Worm (Caenorhabditis elegans) whole organism, L1 larva: ENCODE results near the gene T13C5.3.

Experiments
- C04F5.9 ChIP-seq: sonication (generic microtip); optimal IDR thresholded peaks from 2 replicates; lab custom pipeline; 2016; ENCODE audit warnings: missing genetic modification characterization, missing compliant biosample characterization
- aha-1 ChIP-seq: fragments of 150-350 bp; optimal IDR thresholded peaks from 2 replicates; lab custom pipeline; 2014; ENCODE audit warnings: missing biosample characterization, missing genetic modification characterization
- alr-1 ChIP-seq: fragments of 200-800 bp; sonication (Bioruptor generic); optimal IDR thresholded peaks from 2 replicates; lab custom pipeline; 2018; ENCODE audit warnings: borderline replicate concordance, mild to moderate bottlenecking, missing genetic modification characterization, missing compliant biosample characterization
- ama-1 ChIP-seq: fragments of 150-350 bp; optimal IDR thresholded peaks from 2 replicates; lab custom pipeline; 2014
- blmp-1 ChIP-seq: fragments of 150-350 bp; optimal IDR thresholded peaks from 2 replicates; lab custom pipeline; 2014; ENCODE audit warnings: missing biosample characterization, missing genetic modification characterization
- ceh-82 ChIP-seq, 3 experiments: fragments of 150-350 bp in 1 of 3; sonication (generic microtip) in 2 of 3; optimal IDR thresholded peaks; 2 replicates each; lab custom pipeline; 2014 to 2017; ENCODE audit warnings: missing biosample characterization in 3 of 3, missing genetic modification characterization in 3 of 3
- efl-1 ChIP-seq, 4 experiments: fragments of 150-350 bp; optimal IDR thresholded peaks in 3 of 4; peaks in 1 of 4; 1 replicate in 1 of 4; 2 replicates in 3 of 4; lab custom pipeline; 2014; ENCODE audit warnings: missing biosample characterization in 2 of 4, missing genetic modification characterization in 2 of 4, missing genetic modification reagents in 2 of 4
- efl-3 ChIP-seq: fragments of 200-800 bp; sonication (Bioruptor generic); optimal IDR thresholded peaks from 2 replicates; lab custom pipeline; 2018; ENCODE audit warnings: mild to moderate bottlenecking, missing genetic modification characterization, missing compliant biosample characterization
- egl-13 ChIP-seq: sonication (generic microtip); optimal IDR thresholded peaks from 2 replicates; lab custom pipeline; 2016; ENCODE audit warnings: missing genotype, missing genetic modification reagents, missing genetic modification characterization, missing compliant biosample characterization
- egl-27 ChIP-seq, 2 experiments: fragments of 150-350 bp in 1 of 2; sonication (generic microtip); optimal IDR thresholded peaks; 3 replicates each; lab custom pipeline; 2017 to 2018; ENCODE audit warnings: missing biosample characterization in 2 of 2, missing genetic modification characterization in 2 of 2, missing genetic modification reagents in 2 of 2
- elt-3 ChIP-seq, 6 experiments: fragments of 150-350 bp in 1 of 6; sonication (generic microtip); optimal IDR thresholded peaks; 2 replicates each; lab custom pipeline; 2017 to 2018; ENCODE audit warnings: missing biosample characterization in 6 of 6, missing genetic modification characterization in 6 of 6, inconsistent platforms in 1 of 6
- fkh-10 ChIP-seq: sonication (generic microtip); optimal IDR thresholded peaks from 2 replicates; lab custom pipeline; 2017; ENCODE audit warnings: missing biosample characterization, missing genetic modification reagents, missing genetic modification characterization
- fos-1 ChIP-seq: fragments of 150-350 bp; optimal IDR thresholded peaks from 2 replicates; lab custom pipeline; 2014; ENCODE audit warnings: missing biosample characterization, missing genetic modification characterization
- hpl-2 ChIP-seq: fragments of 150-350 bp; optimal IDR thresholded peaks from 2 replicates; lab custom pipeline; 2014; ENCODE audit warnings: missing biosample characterization, missing genetic modification reagents, missing genetic modification characterization
- isw-1 ChIP-seq: fragments of 200-800 bp; sonication (Bioruptor generic); IDR thresholded peaks from 2 replicates; pipeline ENCODE4 v1.3.6; 2022; ENCODE audit warnings: missing genetic modification characterization, missing compliant biosample characterization
- lin-13 ChIP-seq: fragments of 150-350 bp; optimal IDR thresholded peaks from 2 replicates; lab custom pipeline; 2014; ENCODE audit warnings: missing biosample characterization, missing genetic modification reagents, missing genetic modification characterization
- lin-14 ChIP-seq: fragments of 200-800 bp; sonication (Bioruptor generic); optimal IDR thresholded peaks from 2 replicates; lab custom pipeline; 2018; ENCODE audit warnings: mild to moderate bottlenecking, missing genetic modification characterization, moderate library complexity, missing compliant biosample characterization
- lin-15B ChIP-seq: fragments of 150-350 bp; sonication (generic microtip); optimal IDR thresholded peaks from 3 replicates; lab custom pipeline; 2014; ENCODE audit warnings: missing biosample characterization, missing genetic modification characterization
- lin-35 ChIP-seq, 2 experiments: fragments of 150-350 bp; optimal IDR thresholded peaks; 2 replicates each; lab custom pipeline; 2014; ENCODE audit warnings: missing biosample characterization in 2 of 2, missing genetic modification characterization in 2 of 2, missing genetic modification reagents in 2 of 2
- lin-39 ChIP-seq: fragments of 150-350 bp; optimal IDR thresholded peaks from 2 replicates; lab custom pipeline; 2014; ENCODE audit warnings: missing biosample characterization, missing genetic modification reagents, missing genetic modification characterization
- lsy-2 ChIP-seq, 2 experiments: fragments of 150-350 bp; optimal IDR thresholded peaks; 2 replicates each; lab custom pipeline; 2014; ENCODE audit warnings: missing biosample characterization in 2 of 2, missing genetic modification characterization in 2 of 2
- mef-2 ChIP-seq: fragments of 150-350 bp; optimal IDR thresholded peaks from 2 replicates; lab custom pipeline; 2014; ENCODE audit warnings: missing biosample characterization, missing genetic modification characterization
- nhr-28 ChIP-seq: fragments of 150-350 bp; optimal IDR thresholded peaks from 2 replicates; lab custom pipeline; 2014; ENCODE audit warnings: missing biosample characterization, missing genetic modification characterization
- nhr-47 ChIP-seq: sonication (generic microtip); optimal IDR thresholded peaks from 2 replicates; lab custom pipeline; 2016; ENCODE audit warnings: mild to moderate bottlenecking, missing genetic modification characterization, moderate library complexity, missing compliant biosample characterization
- nhr-71 ChIP-seq: sonication (generic microtip); optimal IDR thresholded peaks from 2 replicates; lab custom pipeline; 2016; ENCODE audit warnings: mild to moderate bottlenecking, missing genetic modification characterization, moderate library complexity, missing compliant biosample characterization
- nhr-76 ChIP-seq: sonication (generic microtip); optimal IDR thresholded peaks from 2 replicates; lab custom pipeline; 2017; ENCODE audit warnings: missing biosample characterization, missing genetic modification characterization
- nhr-77 ChIP-seq: fragments of 150-350 bp; optimal IDR thresholded peaks from 2 replicates; lab custom pipeline; 2014; ENCODE audit warnings: missing biosample characterization, missing genetic modification characterization
- nhr-90 ChIP-seq: sonication (generic microtip); optimal IDR thresholded peaks from 2 replicates; lab custom pipeline; 2016; ENCODE audit warnings: mild to moderate bottlenecking, missing genetic modification characterization, missing compliant biosample characterization; ENCODE audit not compliant: poor library complexity
- rnt-1 ChIP-seq: sonication (generic microtip); optimal IDR thresholded peaks from 2 replicates; lab custom pipeline; 2016; ENCODE audit warnings: mild to moderate bottlenecking, missing genetic modification characterization, moderate library complexity, missing compliant biosample characterization
- skn-1 ChIP-seq: fragments of 150-350 bp; optimal IDR thresholded peaks from 2 replicates; lab custom pipeline; 2014; ENCODE audit warnings: missing biosample characterization, missing genetic modification characterization
- snpc-4 ChIP-seq: fragments of 150-350 bp; optimal IDR thresholded peaks from 2 replicates; lab custom pipeline; 2014; ENCODE audit warnings: missing biosample characterization, missing genetic modification characterization
- snu-23 ChIP-seq: sonication (generic microtip); optimal IDR thresholded peaks from 2 replicates; lab custom pipeline; 2016; ENCODE audit warnings: missing genetic modification characterization, missing compliant biosample characterization
- sptf-1 ChIP-seq: fragments of 150-350 bp; optimal IDR thresholded peaks from 2 replicates; lab custom pipeline; 2014; ENCODE audit warnings: missing biosample characterization, missing genetic modification characterization
- swsn-7 ChIP-seq: sonication (generic microtip); optimal IDR thresholded peaks from 2 replicates; lab custom pipeline; 2016; ENCODE audit warnings: missing genetic modification characterization, missing compliant biosample characterization
- unc-130 ChIP-seq: fragments of 150-350 bp; optimal IDR thresholded peaks from 2 replicates; lab custom pipeline; 2017; ENCODE audit warnings: missing biosample characterization, missing genetic modification characterization, inconsistent platforms
- unc-86 ChIP-seq: sonication (generic microtip); optimal IDR thresholded peaks from 2 replicates; lab custom pipeline; 2016; ENCODE audit warnings: missing genetic modification characterization, missing compliant biosample characterization
- ztf-4 ChIP-seq: fragments of 150-350 bp; optimal IDR thresholded peaks from 2 replicates; lab custom pipeline; 2014; ENCODE audit warnings: missing biosample characterization, missing genetic modification characterization

The T13C5.3 gene

ce11 chrX:6175829-6176228 is 2.5 kb upstream of the T13C5.3 start, which contains the start of gene T25B2.3:
Gene T25B2.3 (plus strand): TSS chrX:6176129.
- TF ChIP-seq efl-1 (optimal IDR thresholded peaks at IDR 0.05; lab: Kevin White, UChicago) (no peak), efl-1 (GFP tag; optimal IDR thresholded peaks at IDR 0.05 in 1 of 2; lab: Kevin White, UChicago) (no peak), lin-39 (tag; lab: Kevin White, UChicago) (no peak), nhr-28 (tag; lab: Kevin White, UChicago) (no peak), lsy-2 (tag; optimal IDR thresholded peaks at IDR 0.05; lab: Kevin White, UChicago) (no peak), swsn-7 (tag; lab: Kevin White, UChicago) (no peak), nhr-77 (tag; lab: Kevin White, UChicago) (no peak), ztf-4 (no peak), efl-3 (GFP tag; lab: Kevin White, UChicago) (no peak), unc-86 (tag; lab: Kevin White, UChicago) (no peak), fos-1 (no peak), nhr-71 (tag; lab: Kevin White, UChicago) (no peak)

- TF ChIP-seq ama-1 (lab: Kevin White, UChicago) = no peak
- no peak for TF ChIP-seq sptf-1 (tag; lab: Kevin White, UChicago)
- TF ChIP-seq lin-35 (GFP tag; optimal IDR thresholded peaks at IDR 0.05; lab: Kevin White, UChicago) = no peak
- TF ChIP-seq blmp-1 (tag; lab: Kevin White, UChicago) = peak; percentile 89
- TF ChIP-seq unc-86 (tag; lab: Kevin White, UChicago) = no peak
- TF ChIP-seq egl-27 (tag; optimal IDR thresholded peaks at IDR 0.05; lab: Kevin White, UChicago) = no peak
- TF ChIP-seq ztf-4 = no peak
- no peak for TF ChIP-seq C04F5.9 (tag; lab: Kevin White, UChicago)
- TF ChIP-seq snu-23 (GFP tag; lab: Kevin White, UChicago) = no peak
- TF ChIP-seq efl-3 (GFP tag; lab: Kevin White, UChicago) = no peak
- TF ChIP-seq nhr-90 (tag; lab: Kevin White, UChicago) = no peak
- peak in 1 of 6 experiments; percentile 19 for TF ChIP-seq elt-3 (tag; optimal IDR thresholded peaks at IDR 0.05; lab: Kevin White, UChicago)
- TF ChIP-seq, all 84 proteins: peak for 2
Measured at ce11 chrX:6178989-6179388, 673 bp downstream of the T13C5.3 start.

- TF ChIP-seq unc-86 (tag; lab: Kevin White, UChicago) (no peak), blmp-1 (tag; lab: Kevin White, UChicago) (peak; percentile 33), mef-2 (tag; lab: Kevin White, UChicago) (no peak), snpc-4 (tag; lab: Kevin White, UChicago) (no peak), lin-14 (GFP tag; lab: Kevin White, UChicago) (no peak), lin-13 (no peak), nhr-76 (no peak)
Measured at ce11 chrX:6180293-6180692, 2.0 kb downstream of the T13C5.3 start, which contains the start of gene T13C5.7. Gene T13C5.7 (plus strand): TSS chrX:6180593.

ce11 chrX:6184709-6185108 is 6.4 kb downstream of the T13C5.3 start, which contains the start of gene T13C5.2:
Gene T13C5.2 (plus strand): TSS chrX:6185009.
- TF ChIP-seq fkh-10 (GFP tag; lab: Kevin White, UChicago) (no peak), egl-13 (tag; lab: Kevin White, UChicago) (no peak), alr-1 (tag; lab: Kevin White, UChicago) (no peak), hpl-2 (no peak), unc-130 (tag; lab: Kevin White, UChicago) (no peak), aha-1 (tag; lab: Kevin White, UChicago) (no peak), efl-3 (GFP tag; lab: Kevin White, UChicago) (no peak), lin-15B (tag; lab: Kevin White, UChicago) (no peak), rnt-1 (tag; lab: Kevin White, UChicago) (no peak), nhr-47 (tag; lab: Kevin White, UChicago) (no peak), isw-1 (GFP tag; lab: Robert Waterston, UW) (no peak), skn-1 (no peak), efl-1 (optimal IDR thresholded peaks at IDR 0.05; lab: Kevin White, UChicago) (no peak), efl-1 (GFP tag; optimal IDR thresholded peaks at IDR 0.05 in 1 of 2; lab: Kevin White, UChicago) (no peak), ceh-82 (tag; optimal IDR thresholded peaks at IDR 0.05; lab: Kevin White, UChicago) (no peak)
